Worm (Caenorhabditis elegans) whole organism, young adult: ENCODE results near the gene F35C11.3.

Experiments
- B0035.1 ChIP-seq: sonication (generic microtip); optimal IDR thresholded peaks from 2 replicates; lab custom pipeline; 2016; ENCODE audit warnings: missing genetic modification characterization, mild to moderate bottlenecking, missing compliant biosample characterization, missing genotype, missing genetic modification reagents
- B0261.1 ChIP-seq: sonication (generic microtip); optimal IDR thresholded peaks from 2 replicates; lab custom pipeline; 2016; ENCODE audit warnings: mild to moderate bottlenecking, missing genetic modification characterization, moderate library complexity, missing compliant biosample characterization
- F23B12.7 ChIP-seq: sonication (generic microtip); optimal IDR thresholded peaks from 2 replicates; lab custom pipeline; 2017; ENCODE audit warnings: missing genetic modification characterization, mild to moderate bottlenecking, missing compliant biosample characterization, antibody characterized with exemption, moderate library complexity; ENCODE audit not compliant: insufficient read depth
- F52B5.7 ChIP-seq: sonication (generic microtip); optimal IDR thresholded peaks from 2 replicates; lab custom pipeline; 2016; ENCODE audit warnings: mild to moderate bottlenecking, missing genetic modification characterization, missing compliant biosample characterization
- K12H6.12 ChIP-seq: fragments of 200-800 bp; sonication (Bioruptor generic); optimal IDR thresholded peaks from 2 replicates; lab custom pipeline; 2018; ENCODE audit warnings: mild to moderate bottlenecking, missing genetic modification characterization, missing compliant biosample characterization
- T07F8.4 ChIP-seq: sonication (generic microtip); optimal IDR thresholded peaks from 2 replicates; lab custom pipeline; 2016; ENCODE audit warnings: mild to moderate bottlenecking, missing genetic modification characterization, moderate library complexity, missing compliant biosample characterization
- Y67H2A.10 ChIP-seq: fragments of 200-800 bp; sonication (Bioruptor generic); conservative IDR thresholded peaks from 2 replicates; pipeline ENCODE4 v1.3.6; 2022; ENCODE audit warnings: missing genetic modification reagents, missing genetic modification characterization, missing compliant biosample characterization
- ZK185.1 ChIP-seq: sonication (generic microtip); optimal IDR thresholded peaks from 2 replicates; lab custom pipeline; 2016; ENCODE audit warnings: mild to moderate bottlenecking, missing genetic modification characterization, missing compliant biosample characterization; ENCODE audit not compliant: poor library complexity, severe bottlenecking
- aptf-2 ChIP-seq: fragments of 200-800 bp; sonication (Bioruptor generic); conservative IDR thresholded peaks from 2 replicates; pipeline ENCODE4 v1.3.6; 2022; ENCODE audit warnings: missing genetic modification reagents, missing genetic modification characterization, missing compliant biosample characterization
- attf-3 ChIP-seq: fragments of 200-800 bp; sonication (Bioruptor generic); conservative IDR thresholded peaks from 2 replicates; pipeline ENCODE4 v1.3.6; 2022; ENCODE audit warnings: missing genetic modification reagents, missing genetic modification characterization, missing compliant biosample characterization
- attf-5 ChIP-seq: fragments of 200-800 bp; sonication (Bioruptor generic); optimal IDR thresholded peaks from 2 replicates; lab custom pipeline; 2018; ENCODE audit warnings: mild to moderate bottlenecking, missing genetic modification characterization, missing compliant biosample characterization
- ceh-100 ChIP-seq: fragments of 200-800 bp; sonication (Bioruptor generic); IDR thresholded peaks from 2 replicates; pipeline ENCODE4 v1.3.6; 2022; ENCODE audit warnings: missing genetic modification reagents, missing genetic modification characterization, missing compliant biosample characterization
- ceh-27 ChIP-seq: fragments of 200-800 bp; sonication (Bioruptor generic); optimal IDR thresholded peaks from 2 replicates; lab custom pipeline; 2018; ENCODE audit warnings: mild to moderate bottlenecking, missing genetic modification characterization, moderate library complexity, missing compliant biosample characterization
- ceh-40 ChIP-seq: fragments of 200-800 bp; sonication (Bioruptor generic); IDR thresholded peaks from 2 replicates; pipeline ENCODE4 v1.3.6; 2022; ENCODE audit warnings: missing genetic modification characterization, missing compliant biosample characterization
- ceh-58 ChIP-seq: fragments of 200-800 bp; sonication (Bioruptor generic); IDR thresholded peaks from 2 replicates; pipeline ENCODE4 v1.3.6; 2022; ENCODE audit warnings: missing genetic modification characterization, missing compliant biosample characterization
- dox-1 ChIP-seq: fragments of 200-800 bp; sonication (Bioruptor generic); IDR thresholded peaks from 2 replicates; pipeline ENCODE4 v1.3.6; 2022; ENCODE audit warnings: missing genetic modification reagents, missing genetic modification characterization, missing compliant biosample characterization
- dpff-1 ChIP-seq: sonication (generic microtip); optimal IDR thresholded peaks from 2 replicates; lab custom pipeline; 2017; ENCODE audit warnings: mild to moderate bottlenecking, missing genetic modification characterization, missing compliant biosample characterization
- dpl-1 ChIP-seq: fragments of 150-350 bp; optimal IDR thresholded peaks from 2 replicates; lab custom pipeline; 2014; ENCODE audit warnings: missing biosample characterization, missing genetic modification reagents, missing genetic modification characterization
- efl-1 ChIP-seq: fragments of 150-350 bp; optimal IDR thresholded peaks from 2 replicates; lab custom pipeline; 2014; ENCODE audit warnings: missing biosample characterization, missing genetic modification reagents, missing genetic modification characterization
- ekl-4 ChIP-seq: fragments of 200-800 bp; sonication (Bioruptor generic); IDR thresholded peaks from 2 replicates; pipeline ENCODE4 v1.3.6; 2022; ENCODE audit warnings: missing genetic modification reagents, missing genetic modification characterization, missing compliant biosample characterization
- gei-17 ChIP-seq: fragments of 200-800 bp; sonication (Bioruptor generic); optimal IDR thresholded peaks from 2 replicates; lab custom pipeline; 2018; ENCODE audit warnings: mild to moderate bottlenecking, missing genetic modification characterization, missing compliant biosample characterization
- hlh-26 ChIP-seq: fragments of 200-800 bp; sonication (Bioruptor generic); conservative IDR thresholded peaks from 2 replicates; pipeline ENCODE4 v1.3.6; 2022; ENCODE audit warnings: missing genetic modification reagents, missing genetic modification characterization, missing compliant biosample characterization
- lag-1 ChIP-seq: fragments of 200-800 bp; sonication (Bioruptor generic); IDR thresholded peaks from 2 replicates; pipeline ENCODE4 v1.3.6; 2022; ENCODE audit warnings: missing genetic modification reagents, missing genetic modification characterization, missing compliant biosample characterization
- let-607 ChIP-seq, 2 experiments: fragments of 200-800 bp in 1 of 2; sonication (Bioruptor generic) in 1 of 2; sonication (generic microtip) in 1 of 2; optimal IDR thresholded peaks; 2 replicates each; lab custom pipeline; 2016 to 2018; ENCODE audit warnings: mild to moderate bottlenecking in 2 of 2, missing compliant biosample characterization in 2 of 2, missing genetic modification characterization in 2 of 2, moderate library complexity in 2 of 2, missing genotype in 1 of 2
- lin-26 ChIP-seq: fragments of 200-800 bp; sonication (Bioruptor generic); IDR thresholded peaks from 2 replicates; pipeline ENCODE4 v1.3.6; 2022; ENCODE audit warnings: missing genetic modification reagents, missing genetic modification characterization, missing compliant biosample characterization
- lin-54 ChIP-seq: fragments of 200-800 bp; sonication (Bioruptor generic); optimal IDR thresholded peaks from 2 replicates; lab custom pipeline; 2018; ENCODE audit warnings: mild to moderate bottlenecking, missing genetic modification characterization, missing compliant biosample characterization
- madf-10 ChIP-seq: sonication (generic microtip); optimal IDR thresholded peaks from 2 replicates; lab custom pipeline; 2016; ENCODE audit warnings: mild to moderate bottlenecking, missing genetic modification characterization, missing compliant biosample characterization
- madf-6 ChIP-seq: fragments of 200-800 bp; sonication (Bioruptor generic); IDR thresholded peaks from 2 replicates; pipeline ENCODE4 v1.3.6; 2022; ENCODE audit warnings: missing genetic modification reagents, missing genetic modification characterization, missing compliant biosample characterization
- madf-8 ChIP-seq: fragments of 200-800 bp; sonication (Bioruptor generic); conservative IDR thresholded peaks from 2 replicates; pipeline ENCODE4 v1.3.6; 2022; ENCODE audit warnings: missing genetic modification reagents, missing genetic modification characterization, missing compliant biosample characterization
- mxl-1 ChIP-seq: sonication (generic microtip); optimal IDR thresholded peaks from 2 replicates; lab custom pipeline; 2016; ENCODE audit warnings: missing genetic modification characterization, missing compliant biosample characterization
- nfyb-1 ChIP-seq: fragments of 200-800 bp; sonication (Bioruptor generic); IDR thresholded peaks from 2 replicates; pipeline ENCODE4 v1.3.6; 2022; ENCODE audit warnings: missing genetic modification reagents, missing genetic modification characterization, missing compliant biosample characterization
- nhr-179 ChIP-seq: sonication (generic microtip); optimal IDR thresholded peaks from 2 replicates; lab custom pipeline; 2016; ENCODE audit warnings: mild to moderate bottlenecking, missing genetic modification characterization, missing compliant biosample characterization
- nhr-90 ChIP-seq: sonication (generic microtip); optimal IDR thresholded peaks from 2 replicates; lab custom pipeline; 2016; ENCODE audit warnings: missing genotype, mild to moderate bottlenecking, missing genetic modification characterization, missing compliant biosample characterization
- rcor-1 ChIP-seq: fragments of 200-800 bp; sonication (Bioruptor generic); IDR thresholded peaks from 2 replicates; pipeline ENCODE4 v1.3.6; 2022; ENCODE audit warnings: missing genetic modification reagents, missing genetic modification characterization, missing compliant biosample characterization
- rec-8 ChIP-seq, 2 experiments: sonication (generic microtip); optimal IDR thresholded peaks; 2 replicates each; lab custom pipeline; 2016; ENCODE audit warnings: mild to moderate bottlenecking in 2 of 2, missing genetic modification characterization in 2 of 2, missing genetic modification reagents in 2 of 2, missing genotype in 2 of 2, missing biosample characterization in 1 of 2, missing compliant biosample characterization in 1 of 2, moderate library complexity in 1 of 2
- sdz-38 ChIP-seq: sonication (generic microtip); optimal IDR thresholded peaks from 2 replicates; lab custom pipeline; 2016; ENCODE audit warnings: missing genotype, missing genetic modification characterization, missing compliant biosample characterization
- snpc-1.3 ChIP-seq: sonication (generic microtip); optimal IDR thresholded peaks from 2 replicates; lab custom pipeline; 2017; ENCODE audit warnings: missing genetic modification characterization, mild to moderate bottlenecking, missing compliant biosample characterization, antibody characterized with exemption, moderate library complexity, missing genotype, missing genetic modification reagents; ENCODE audit not compliant: insufficient read depth
- snpc-3.4 ChIP-seq: sonication (generic microtip); optimal IDR thresholded peaks from 2 replicates; lab custom pipeline; 2017; ENCODE audit warnings: missing genetic modification characterization, mild to moderate bottlenecking, missing compliant biosample characterization, antibody characterized with exemption, moderate library complexity, missing genotype, missing genetic modification reagents
- sptf-2 ChIP-seq: fragments of 200-800 bp; sonication (Bioruptor generic); optimal IDR thresholded peaks from 2 replicates; lab custom pipeline; 2018; ENCODE audit warnings: mild to moderate bottlenecking, missing genetic modification characterization, missing compliant biosample characterization
- unc-130 ChIP-seq: sonication (generic microtip); optimal IDR thresholded peaks from 2 replicates; lab custom pipeline; 2016; ENCODE audit warnings: missing genetic modification reagents, missing genetic modification characterization, missing compliant biosample characterization
- zim-3 ChIP-seq: sonication (generic microtip); optimal IDR thresholded peaks from 2 replicates; lab custom pipeline; 2017; ENCODE audit warnings: mild to moderate bottlenecking, missing genetic modification characterization, moderate library complexity, missing compliant biosample characterization
- ztf-18 ChIP-seq: sonication (generic microtip); optimal IDR thresholded peaks from 2 replicates; lab custom pipeline; 2016; ENCODE audit warnings: missing genotype, mild to moderate bottlenecking, missing genetic modification characterization, missing compliant biosample characterization
- ztf-25 ChIP-seq: fragments of 200-800 bp; sonication (Bioruptor generic); IDR thresholded peaks from 2 replicates; pipeline ENCODE4 v1.3.6; 2022; ENCODE audit warnings: missing genetic modification reagents, missing genetic modification characterization, missing compliant biosample characterization

The F35C11.3 gene

DNA sequence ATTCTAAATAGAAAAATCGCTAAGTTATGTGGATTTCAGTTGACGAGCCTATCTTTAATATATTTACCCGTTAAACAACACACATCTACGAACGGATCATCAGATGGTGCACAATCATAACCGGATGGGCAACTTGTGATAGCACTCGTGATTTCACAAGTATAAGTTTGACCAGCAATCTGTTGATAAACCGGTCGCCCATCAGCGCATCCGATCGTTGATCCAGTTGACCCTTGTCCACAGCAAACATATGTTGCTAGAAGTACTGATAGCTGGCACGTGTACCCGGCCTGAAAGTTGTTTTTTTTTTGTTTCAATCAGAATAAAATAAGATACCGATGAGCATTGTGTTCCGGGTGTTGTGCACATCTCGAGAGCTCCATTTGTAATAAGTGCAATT, 21.1 kb downstream of the F35C11.3 start:
- TF ChIP-seq lin-26 (0 out of 2 replicates have a peak, but pooled peaks have one; percentile 64), let-607 (tag; optimal IDR thresholded peaks at IDR 0.05; lab: Kevin White, UChicago) (no peak), madf-8 (GFP tag; lab: Robert Waterston, UW) (no peak), nfyb-1 (GFP tag; lab: Robert Waterston, UW) (no peak)

ce11 chrII:8269351-8269750, 22.8 kb downstream of the F35C11.3 start, which contains the start of gene K01C8.2:
K01C8.2 (minus strand) TSS chrII:8269451.
- TF ChIP-seq ztf-25 (GFP tag; lab: Robert Waterston, UW) (no peak), ekl-4 (GFP tag; lab: Robert Waterston, UW) (no peak), dox-1 (GFP tag; lab: Robert Waterston, UW) (no peak), dpl-1 (GFP tag; lab: Kevin White, UChicago) (no peak), lag-1 (no peak), rec-8 (tag; optimal IDR thresholded peaks at IDR 0.05; lab: Kevin White, UChicago) (no peak), sdz-38 (tag; lab: Kevin White, UChicago) (no peak), ceh-100 (GFP tag; lab: Robert Waterston, UW) (no peak), rcor-1 (no peak), F23B12.7 (no peak), ceh-40 (no peak), F52B5.7 (tag; lab: Kevin White, UChicago) (no peak), gei-17 (GFP tag; lab: Kevin White, UChicago) (no peak), K12H6.12 (tag; lab: Kevin White, UChicago) (no peak)

DNA sequence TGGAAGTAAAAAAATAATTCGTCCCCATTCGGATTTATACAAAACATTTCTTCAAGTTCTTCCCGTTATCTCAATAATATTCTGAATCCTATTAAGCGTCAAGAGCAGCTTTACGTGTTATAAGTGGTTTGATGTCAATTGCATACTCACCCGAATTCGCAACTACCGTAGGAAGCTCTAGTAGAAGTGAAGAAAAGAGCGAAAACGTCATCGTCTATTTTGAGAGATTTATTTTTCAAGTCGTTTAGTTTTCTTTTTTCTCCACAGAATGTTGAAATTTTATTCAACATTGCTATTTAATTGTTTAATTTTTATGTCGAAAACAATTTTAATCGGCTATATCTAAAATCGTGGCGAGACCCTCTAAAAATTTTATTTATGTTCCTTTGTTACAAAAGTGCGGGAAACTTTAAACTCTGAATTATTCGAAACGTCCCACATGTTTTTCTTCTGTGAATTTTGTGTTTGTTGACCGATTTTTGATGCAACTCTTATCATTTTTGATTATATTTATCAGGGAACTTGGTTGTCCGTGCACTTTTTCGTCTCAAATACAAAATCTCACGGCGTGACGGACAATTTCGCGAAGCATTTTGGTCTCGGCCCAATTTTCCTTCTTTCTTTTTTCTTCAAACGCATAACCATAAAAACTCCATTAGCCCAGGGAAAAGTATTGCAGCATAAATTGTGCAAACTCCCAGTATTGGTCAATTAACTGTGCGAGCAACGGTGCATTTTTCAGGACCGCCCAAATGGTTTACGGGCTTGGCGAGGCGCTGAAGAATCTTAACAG, 23.5 kb downstream of the F35C11.3 start, which contains the start of gene tdc-1:
Gene tdc-1, plus strand, starts transcription at position 743 of the 793 bp plus-strand sequence.
- peak; percentile 59 for TF ChIP-seq lin-54 (GFP tag; lab: Kevin White, UChicago)
- no peak for TF ChIP-seq B0261.1 (tag; lab: Kevin White, UChicago)
- peak; percentile 43 for TF ChIP-seq dpl-1 (GFP tag; lab: Kevin White, UChicago)
- no peak for TF ChIP-seq aptf-2 (GFP tag; lab: Robert Waterston, UW)
- no peak for TF ChIP-seq ZK185.1 (tag; lab: Kevin White, UChicago)
- no peak for TF ChIP-seq ceh-58
- no peak for TF ChIP-seq zim-3 (tag; lab: Kevin White, UChicago)
- TF ChIP-seq F23B12.7 = no peak
- no peak for TF ChIP-seq madf-10 (tag; lab: Kevin White, UChicago)
- no peak for TF ChIP-seq unc-130 (GFP tag; lab: Kevin White, UChicago)
- no peak for TF ChIP-seq nfyb-1 (GFP tag; lab: Robert Waterston, UW)
- no peak for TF ChIP-seq F52B5.7 (tag; lab: Kevin White, UChicago)
- TF ChIP-seq gei-17 (GFP tag; lab: Kevin White, UChicago) = no peak
- TF ChIP-seq dox-1 (GFP tag; lab: Robert Waterston, UW) = peak; percentile 7; the same call in 1 of the 2 replicates
- TF ChIP-seq Y67H2A.10 = no peak
- peak; percentile 82 for TF ChIP-seq efl-1
- no peak for TF ChIP-seq hlh-26 (GFP tag; lab: Robert Waterston, UW)
- no peak for TF ChIP-seq ztf-18 (tag; lab: Kevin White, UChicago)
- TF ChIP-seq dpff-1 (tag; lab: Kevin White, UChicago) = no peak
- no peak for TF ChIP-seq ceh-27 (GFP tag; lab: Kevin White, UChicago)
- no peak for TF ChIP-seq snpc-3.4
- TF ChIP-seq B0035.1 (tag; lab: Kevin White, UChicago) = no peak
- no peak for TF ChIP-seq sptf-2 (GFP tag; lab: Kevin White, UChicago)
- TF ChIP-seq attf-3 (GFP tag; lab: Robert Waterston, UW) = no peak
- TF ChIP-seq T07F8.4 (tag; lab: Kevin White, UChicago) = no peak
- TF ChIP-seq snpc-1.3 = peak; percentile 20
- TF ChIP-seq madf-6 (GFP tag; lab: Robert Waterston, UW) = peak; percentile 93
- no peak for TF ChIP-seq attf-5 (GFP tag; lab: Kevin White, UChicago)
- TF ChIP-seq nhr-90 (tag; lab: Kevin White, UChicago) = no peak
- no peak for TF ChIP-seq mxl-1 (tag; lab: Kevin White, UChicago)
- TF ChIP-seq sdz-38 (tag; lab: Kevin White, UChicago) = no peak
- no peak for TF ChIP-seq nhr-179
